Worm (Caenorhabditis elegans) whole organism, L4/young adult: Measurements from ENCODE around the gene clic-1.

Experiments
- W03F9.2 ChIP-seq: fragments of 150-350 bp; optimal IDR thresholded peaks from 2 replicates; lab custom pipeline; 2014; ENCODE audit warnings: missing biosample characterization, missing genetic modification characterization
- dao-5 ChIP-seq: sonication (generic microtip); optimal IDR thresholded peaks from 2 replicates; lab custom pipeline; 2016; ENCODE audit warnings: missing genotype, missing genetic modification characterization, moderate library complexity, missing compliant biosample characterization
- him-1 ChIP-seq: sonication (generic microtip); optimal IDR thresholded peaks from 2 replicates; lab custom pipeline; 2016; ENCODE audit warnings: missing genotype, missing genetic modification reagents, missing genetic modification characterization, missing compliant biosample characterization

- TF ChIP-seq dao-5 (no peak), him-1 (no peak), W03F9.2 (tag; lab: Kevin White, UChicago) (no peak)
Observed at ce11 chrV:7773647-7774046, 38.9 kb upstream of the clic-1 start.
